Worm (Caenorhabditis elegans) whole organism, L2 larva: ENCODE measurements around the gene pde-12.
A peak's percentile ranks its signal among the peaks of the same experiment; 100 is the strongest.

Source experiments
- C34F6.9 ChIP-seq: fragments of 150-350 bp; optimal IDR thresholded peaks from 2 replicates; lab custom pipeline; 2014; ENCODE audit warnings: missing biosample characterization, missing genetic modification characterization
- F13H6.1 ChIP-seq: sonication (generic microtip); optimal IDR thresholded peaks from 2 replicates; lab custom pipeline; 2016; ENCODE audit warnings: missing genetic modification characterization, missing compliant biosample characterization
- R02D3.7 ChIP-seq: fragments of 150-350 bp; optimal IDR thresholded peaks from 2 replicates; lab custom pipeline; 2014; ENCODE audit warnings: missing biosample characterization, missing genetic modification characterization
- Y55F3AM.14 ChIP-seq: fragments of 200-800 bp; sonication (Bioruptor generic); optimal IDR thresholded peaks from 2 replicates; lab custom pipeline; 2018; ENCODE audit warnings: mild to moderate bottlenecking, missing genetic modification characterization, missing compliant biosample characterization
- ZK546.5 ChIP-seq: sonication (generic microtip); optimal IDR thresholded peaks from 2 replicates; lab custom pipeline; 2017; ENCODE audit warnings: missing biosample characterization, missing genetic modification characterization
- alr-1 ChIP-seq: fragments of 150-350 bp; optimal IDR thresholded peaks from 2 replicates; lab custom pipeline; 2014; ENCODE audit warnings: missing biosample characterization, missing genetic modification characterization
- aly-2 ChIP-seq: fragments of 150-350 bp; optimal IDR thresholded peaks from 2 replicates; lab custom pipeline; 2014; ENCODE audit warnings: missing biosample characterization, missing genetic modification characterization
- ama-1 ChIP-seq: fragments of 150-350 bp; optimal IDR thresholded peaks from 2 replicates; lab custom pipeline; 2018; ENCODE audit warnings: inconsistent platforms
- blmp-1 ChIP-seq: sonication (generic microtip); optimal IDR thresholded peaks from 2 replicates; lab custom pipeline; 2017; ENCODE audit warnings: missing genetic modification characterization, mild to moderate bottlenecking, missing compliant biosample characterization, antibody characterized with exemption, moderate library complexity; ENCODE audit not compliant: insufficient read depth
- ceh-16 ChIP-seq: fragments of 150-350 bp; optimal IDR thresholded peaks from 2 replicates; lab custom pipeline; 2014; ENCODE audit warnings: missing biosample characterization, missing genetic modification characterization
- ceh-82 ChIP-seq: fragments of 150-350 bp; optimal IDR thresholded peaks from 2 replicates; lab custom pipeline; 2014; ENCODE audit warnings: missing biosample characterization, missing genetic modification characterization
- crh-2 ChIP-seq: sonication (generic microtip); optimal IDR thresholded peaks from 2 replicates; lab custom pipeline; 2017; ENCODE audit warnings: missing biosample characterization, missing genetic modification characterization
- dmd-4 ChIP-seq: sonication (generic microtip); optimal IDR thresholded peaks from 2 replicates; lab custom pipeline; 2017; ENCODE audit warnings: missing biosample characterization, missing genetic modification characterization
- egl-27 ChIP-seq: sonication (generic microtip); optimal IDR thresholded peaks from 3 replicates; lab custom pipeline; 2017; ENCODE audit warnings: missing biosample characterization, missing genetic modification reagents, missing genetic modification characterization
- elt-3 ChIP-seq: sonication (generic microtip); optimal IDR thresholded peaks from 2 replicates; lab custom pipeline; 2017; ENCODE audit warnings: missing biosample characterization, missing genetic modification characterization
- fos-1 ChIP-seq: fragments of 150-350 bp; optimal IDR thresholded peaks from 2 replicates; lab custom pipeline; 2014; ENCODE audit warnings: missing biosample characterization, missing genetic modification characterization
- gmeb-1 ChIP-seq: fragments of 150-350 bp; optimal IDR thresholded peaks from 2 replicates; lab custom pipeline; 2014; ENCODE audit warnings: missing biosample characterization, missing genetic modification characterization
- lin-13 ChIP-seq: fragments of 150-350 bp; optimal IDR thresholded peaks from 2 replicates; lab custom pipeline; 2014; ENCODE audit warnings: missing biosample characterization, missing genetic modification reagents, missing genetic modification characterization
- lin-39 ChIP-seq: fragments of 150-350 bp; optimal IDR thresholded peaks from 2 replicates; lab custom pipeline; 2014; ENCODE audit warnings: missing biosample characterization, missing genetic modification reagents, missing genetic modification characterization
- lsy-2 ChIP-seq, 2 experiments: fragments of 150-350 bp in 1 of 2; sonication (generic microtip) in 1 of 2; optimal IDR thresholded peaks; 2 replicates each; lab custom pipeline; 2014 to 2017; ENCODE audit warnings: missing biosample characterization in 2 of 2, missing genetic modification characterization in 2 of 2
- mab-5 ChIP-seq: fragments of 150-350 bp; optimal IDR thresholded peaks from 2 replicates; lab custom pipeline; 2014; ENCODE audit warnings: missing biosample characterization, missing genetic modification characterization
- mbf-1 ChIP-seq: sonication (generic microtip); optimal IDR thresholded peaks from 2 replicates; lab custom pipeline; 2017; ENCODE audit warnings: missing biosample characterization, missing genetic modification characterization
- nhr-10 ChIP-seq: sonication (generic microtip); optimal IDR thresholded peaks from 2 replicates; lab custom pipeline; 2017; ENCODE audit warnings: missing biosample characterization, missing genetic modification characterization
- nhr-11 ChIP-seq: fragments of 150-350 bp; optimal IDR thresholded peaks from 2 replicates; lab custom pipeline; 2014; ENCODE audit warnings: missing biosample characterization, missing genetic modification characterization
- nhr-12 ChIP-seq: fragments of 150-350 bp; optimal IDR thresholded peaks from 2 replicates; lab custom pipeline; 2014; ENCODE audit warnings: missing biosample characterization, missing genetic modification characterization
- nhr-129 ChIP-seq: fragments of 150-350 bp; optimal IDR thresholded peaks from 2 replicates; lab custom pipeline; 2014; ENCODE audit warnings: missing biosample characterization, missing genetic modification characterization
- nhr-21 ChIP-seq: fragments of 150-350 bp; optimal IDR thresholded peaks from 2 replicates; lab custom pipeline; 2014; ENCODE audit warnings: missing biosample characterization, missing genetic modification characterization
- nhr-23 ChIP-seq: fragments of 150-350 bp; optimal IDR thresholded peaks from 2 replicates; lab custom pipeline; 2014; ENCODE audit warnings: missing biosample characterization, missing genetic modification reagents, missing genetic modification characterization
- nhr-237 ChIP-seq: fragments of 150-350 bp; optimal IDR thresholded peaks from 2 replicates; lab custom pipeline; 2014; ENCODE audit warnings: missing biosample characterization, missing genetic modification characterization
- nhr-6 ChIP-seq: fragments of 150-350 bp; optimal IDR thresholded peaks from 2 replicates; lab custom pipeline; 2014; ENCODE audit warnings: missing biosample characterization, missing genetic modification characterization
- nhr-77 ChIP-seq: fragments of 150-350 bp; optimal IDR thresholded peaks from 2 replicates; lab custom pipeline; 2014; ENCODE audit warnings: missing biosample characterization, missing genetic modification characterization
- peb-1 ChIP-seq: fragments of 150-350 bp; optimal IDR thresholded peaks from 2 replicates; lab custom pipeline; 2014; ENCODE audit warnings: missing biosample characterization, missing genetic modification characterization
- sem-4 ChIP-seq: fragments of 150-350 bp; optimal IDR thresholded peaks from 2 replicates; lab custom pipeline; 2014; ENCODE audit warnings: missing biosample characterization, missing genetic modification reagents, missing genetic modification characterization
- skn-1 ChIP-seq: sonication (generic microtip); optimal IDR thresholded peaks from 2 replicates; lab custom pipeline; 2017; ENCODE audit warnings: missing biosample characterization, missing genetic modification characterization
- sma-9 ChIP-seq, 2 experiments: fragments of 150-350 bp in 1 of 2; sonication (generic microtip) in 1 of 2; optimal IDR thresholded peaks; 2 replicates each; lab custom pipeline; 2014 to 2016; ENCODE audit warnings: missing genetic modification characterization in 2 of 2, mild to moderate bottlenecking in 1 of 2, missing biosample characterization in 1 of 2, missing compliant biosample characterization in 1 of 2, missing genetic modification reagents in 1 of 2, moderate library complexity in 1 of 2
- unc-39 ChIP-seq: fragments of 150-350 bp; optimal IDR thresholded peaks from 2 replicates; lab custom pipeline; 2014; ENCODE audit warnings: missing biosample characterization, missing genetic modification characterization
- unc-55 ChIP-seq: fragments of 150-350 bp; sonication (generic microtip); optimal IDR thresholded peaks from 3 replicates; lab custom pipeline; 2014; ENCODE audit warnings: missing biosample characterization, missing genetic modification reagents, missing genetic modification characterization
- unc-62 ChIP-seq: fragments of 150-350 bp; optimal IDR thresholded peaks from 2 replicates; lab custom pipeline; 2014; ENCODE audit warnings: missing biosample characterization, missing genetic modification reagents, missing genetic modification characterization
- zag-1 ChIP-seq: fragments of 150-350 bp; optimal IDR thresholded peaks from 2 replicates; lab custom pipeline; 2014; ENCODE audit warnings: missing biosample characterization, missing genetic modification characterization
- ztf-1 ChIP-seq: fragments of 200-800 bp; sonication (Bioruptor generic); conservative IDR thresholded peaks from 2 replicates; pipeline ENCODE4 v1.3.6; 2022; ENCODE audit warnings: missing genetic modification characterization, missing compliant biosample characterization
- ztf-11 ChIP-seq: sonication (generic microtip); optimal IDR thresholded peaks from 2 replicates; lab custom pipeline; 2017; ENCODE audit warnings: missing biosample characterization, missing genetic modification characterization
- ztf-4 ChIP-seq: fragments of 150-350 bp; optimal IDR thresholded peaks from 2 replicates; lab custom pipeline; 2014; ENCODE audit warnings: missing biosample characterization, missing genetic modification characterization

Gene pde-12

ce11 chrIII:10820592-10821242, 24.1 kb downstream of the pde-12 start:
- TF ChIP-seq lin-39 (tag; lab: Kevin White, UChicago) (no peak), ztf-1 (GFP tag; lab: Robert Waterston, UW) (no peak), zag-1 (tag; lab: Kevin White, UChicago) (no peak), nhr-129 (tag; lab: Kevin White, UChicago) (no peak), sma-9 (GFP tag; optimal IDR thresholded peaks at IDR 0.05; lab: Kevin White, UChicago) (peak; percentile 13), sma-9 (tag; optimal IDR thresholded peaks at IDR 0.05; lab: Kevin White, UChicago) (no peak), peb-1 (tag; lab: Kevin White, UChicago) (no peak), crh-2 (tag; lab: Kevin White, UChicago) (peak; percentile 9), blmp-1 (tag; lab: Kevin White, UChicago) (no peak), fos-1 (tag; lab: Kevin White, UChicago) (no peak), gmeb-1 (tag; lab: Kevin White, UChicago) (peak; percentile 14), ceh-16 (tag; lab: Kevin White, UChicago) (no peak)

- TF ChIP-seq gmeb-1 (tag; lab: Kevin White, UChicago) (no peak), nhr-12 (no peak), C34F6.9 (tag; lab: Kevin White, UChicago) (peak; percentile 20), sma-9 (GFP tag; optimal IDR thresholded peaks at IDR 0.05; lab: Kevin White, UChicago) (peak; percentile 58), sma-9 (tag; optimal IDR thresholded peaks at IDR 0.05; lab: Kevin White, UChicago) (no peak), egl-27 (tag; lab: Kevin White, UChicago) (no peak), lsy-2 (tag; optimal IDR thresholded peaks at IDR 0.05; lab: Kevin White, UChicago) (peak in 1 of 2 experiments; percentile 57), fos-1 (tag; lab: Kevin White, UChicago) (no peak), aly-2 (no peak), ama-1 (lab: Kevin White, UChicago) (no peak), nhr-129 (tag; lab: Kevin White, UChicago) (peak; percentile 60), F13H6.1 (tag; lab: Kevin White, UChicago) (peak; percentile 79)
Observed at ce11 chrIII:10819778-10820177, 25.0 kb downstream of the pde-12 start.

ce11 chrIII:10819257-10819656, 25.6 kb downstream of the pde-12 start:
- TF ChIP-seq unc-62 (GFP tag; lab: Kevin White, UChicago): no peak
- no peak for TF ChIP-seq nhr-237 (tag; lab: Kevin White, UChicago)
- peak; percentile 45 for TF ChIP-seq fos-1 (tag; lab: Kevin White, UChicago)

- TF ChIP-seq lsy-2 (tag; optimal IDR thresholded peaks at IDR 0.05; lab: Kevin White, UChicago) (peak in 1 of 2 experiments; percentile 64), fos-1 (tag; lab: Kevin White, UChicago) (peak; percentile 77), mab-5 (tag; lab: Kevin White, UChicago) (no peak), sma-9 (GFP tag; optimal IDR thresholded peaks at IDR 0.05; lab: Kevin White, UChicago) (peak; percentile 29), sma-9 (tag; optimal IDR thresholded peaks at IDR 0.05; lab: Kevin White, UChicago) (no peak), ztf-11 (no peak), mbf-1 (no peak), nhr-10 (tag; lab: Kevin White, UChicago) (no peak), dmd-4 (tag; lab: Kevin White, UChicago) (no peak), unc-55 (GFP tag; lab: Kevin White, UChicago) (peak; percentile 78), crh-2 (tag; lab: Kevin White, UChicago) (peak; percentile 71), skn-1 (tag; lab: Kevin White, UChicago) (no peak), ztf-1 (GFP tag; lab: Robert Waterston, UW) (no peak), F13H6.1 (tag; lab: Kevin White, UChicago) (peak; percentile 59), nhr-129 (tag; lab: Kevin White, UChicago) (peak; percentile 72), nhr-12 (no peak), ztf-4 (tag; lab: Kevin White, UChicago) (no peak), peb-1 (tag; lab: Kevin White, UChicago) (no peak), C34F6.9 (tag; lab: Kevin White, UChicago) (peak; percentile 72), unc-39 (no peak), nhr-6 (tag; lab: Kevin White, UChicago) (no peak), zag-1 (tag; lab: Kevin White, UChicago) (peak; percentile 0), gmeb-1 (tag; lab: Kevin White, UChicago) (peak; percentile 33), sem-4 (peak; percentile 15), nhr-23 (tag; lab: Kevin White, UChicago) (no peak), lin-13 (GFP tag; lab: Kevin White, UChicago) (peak; percentile 56), aly-2 (no peak), ZK546.5 (tag; lab: Kevin White, UChicago) (no peak), R02D3.7 (tag; lab: Kevin White, UChicago) (no peak), nhr-21 (tag; lab: Kevin White, UChicago) (no peak), unc-62 (GFP tag; lab: Kevin White, UChicago) (no peak), ceh-82 (tag; lab: Kevin White, UChicago) (no peak), nhr-237 (tag; lab: Kevin White, UChicago) (no peak), nhr-77 (tag; lab: Kevin White, UChicago) (no peak), ceh-16 (tag; lab: Kevin White, UChicago) (no peak), blmp-1 (tag; lab: Kevin White, UChicago) (peak; percentile 83), elt-3 (tag; lab: Kevin White, UChicago) (no peak), egl-27 (tag; lab: Kevin White, UChicago) (peak; percentile 42), ama-1 (lab: Kevin White, UChicago) (no peak), Y55F3AM.14 (peak; percentile 4), alr-1 (tag; lab: Kevin White, UChicago) (no peak), nhr-11 (tag; lab: Kevin White, UChicago) (no peak)
Observed at ce11 chrIII:10818364-10818763, 26.5 kb downstream of the pde-12 start.
